Fruit fly (Drosophila melanogaster) whole organism, embryonic: ENCODE measurements around the gene Obp99d.

Source experiments
- Adf1 ChIP-seq: fragments of 200-800 bp; sonication (Bioruptor generic); IDR thresholded peaks from 2 replicates; pipeline ENCODE4 v1.3.6; 2022; ENCODE audit warnings: missing biosample characterization, missing genetic modification characterization
- CG10267 ChIP-seq: fragments of 200-800 bp; sonication (Bioruptor generic); optimal IDR thresholded peaks from 2 replicates; lab custom pipeline; 2018; ENCODE audit warnings: missing biosample characterization, mild to moderate bottlenecking, missing genetic modification characterization, moderate library complexity
- CG10321 ChIP-seq: fragments of 200-800 bp; sonication (Bioruptor generic); IDR thresholded peaks from 2 replicates; pipeline ENCODE4 v1.3.6; 2022; ENCODE audit warnings: missing biosample characterization, missing genetic modification characterization
- CG11093 ChIP-seq: fragments of 200-800 bp; sonication (Bioruptor generic); IDR thresholded peaks from 3 replicates; pipeline ENCODE4 v1.3.6; 2022; ENCODE audit warnings: missing biosample characterization, missing genetic modification characterization
- CG11504 ChIP-seq: fragments of 200-800 bp; sonication (Bioruptor generic); optimal IDR thresholded peaks from 3 replicates; lab custom pipeline; 2019; ENCODE audit warnings: missing biosample characterization, mild to moderate bottlenecking, missing genetic modification characterization, moderate library complexity
- CG11696 ChIP-seq: fragments of 200-800 bp; sonication (Bioruptor generic); IDR thresholded peaks from 2 replicates; pipeline ENCODE4 v1.3.6; 2022; ENCODE audit warnings: missing biosample characterization, missing genetic modification characterization
- CG13624 ChIP-seq: fragments of 200-800 bp; sonication (Bioruptor generic); optimal IDR thresholded peaks from 2 replicates; lab custom pipeline; 2016; ENCODE audit warnings: missing biosample characterization, missing genetic modification characterization
- CG1602 ChIP-seq: fragments of 200-800 bp; sonication (Bioruptor generic); optimal IDR thresholded peaks from 3 replicates; lab custom pipeline; 2016; ENCODE audit warnings: missing biosample characterization, missing genetic modification characterization
- CG1603 ChIP-seq: fragments of 200-800 bp; sonication (Bioruptor generic); optimal IDR thresholded peaks from 2 replicates; lab custom pipeline; 2019; ENCODE audit warnings: missing biosample characterization, mild to moderate bottlenecking, missing genetic modification characterization, moderate library complexity
- CG16815 ChIP-seq: fragments of 200-800 bp; sonication (Bioruptor generic); optimal IDR thresholded peaks from 3 replicates; lab custom pipeline; 2017; ENCODE audit warnings: missing biosample characterization, mild to moderate bottlenecking, missing genetic modification characterization
- CG17328 ChIP-seq: fragments of 200-800 bp; sonication (Bioruptor generic); IDR thresholded peaks from 2 replicates; pipeline ENCODE4 v1.3.6; 2022; ENCODE audit warnings: missing biosample characterization, missing genetic modification characterization
- CG17802 ChIP-seq: fragments of 200-800 bp; sonication (Bioruptor generic); optimal IDR thresholded peaks from 2 replicates; lab custom pipeline; 2018; ENCODE audit warnings: missing biosample characterization, mild to moderate bottlenecking, missing genetic modification characterization, moderate library complexity
- CG1792 ChIP-seq: fragments of 200-800 bp; sonication (Bioruptor generic); optimal IDR thresholded peaks from 2 replicates; lab custom pipeline; 2016; ENCODE audit warnings: missing biosample characterization, missing genetic modification characterization
- CG30403 ChIP-seq: fragments of 200-800 bp; sonication (Bioruptor generic); optimal IDR thresholded peaks from 3 replicates; lab custom pipeline; 2016; ENCODE audit warnings: missing biosample characterization, missing genetic modification characterization
- CG32532 ChIP-seq: fragments of 200-800 bp; sonication (Bioruptor generic); IDR thresholded peaks from 2 replicates; pipeline ENCODE4 v1.3.6; 2022; ENCODE audit warnings: missing biosample characterization, missing genetic modification characterization
- CG3726 ChIP-seq: fragments of 200-800 bp; sonication (Bioruptor generic); IDR thresholded peaks from 3 replicates; pipeline ENCODE4, ENCODE4 v1.3.6; 2022; ENCODE audit warnings: missing biosample characterization, missing genetic modification characterization
- CG3838 ChIP-seq: fragments of 200-800 bp; sonication (Bioruptor generic); optimal IDR thresholded peaks from 3 replicates; lab custom pipeline; 2016; ENCODE audit warnings: missing biosample characterization, missing genetic modification characterization
- CG43689 ChIP-seq: fragments of 200-800 bp; sonication (Bioruptor generic); IDR thresholded peaks from 2 replicates; pipeline ENCODE4 v1.3.6; 2022; ENCODE audit warnings: missing biosample characterization, missing genetic modification characterization
- CG8281 ChIP-seq: fragments of 200-800 bp; sonication (Bioruptor generic); optimal IDR thresholded peaks from 2 replicates; lab custom pipeline; 2018; ENCODE audit warnings: missing biosample characterization, mild to moderate bottlenecking, missing genetic modification characterization, moderate library complexity
- CG9876 ChIP-seq: fragments of 200-800 bp; sonication (Bioruptor generic); optimal IDR thresholded peaks from 2 replicates; lab custom pipeline; 2016; ENCODE audit warnings: missing biosample characterization, missing genetic modification characterization
- Eip74EF ChIP-seq, 2 experiments: fragments of 200-800 bp in 1 of 2; fragments of >200 bp in 1 of 2; sonication (Bioruptor generic) in 1 of 2; optimal IDR thresholded peaks; 2 replicates each; lab custom pipeline; 2017 to 2019; ENCODE audit warnings: missing biosample characterization in 2 of 2, missing genetic modification characterization in 2 of 2, mild to moderate bottlenecking in 1 of 2, moderate library complexity in 1 of 2
- Hr78 ChIP-seq, 2 experiments: fragments of 200-800 bp in 1 of 2; fragments of >200 bp in 1 of 2; sonication (Bioruptor generic) in 1 of 2; optimal IDR thresholded peaks; 2 replicates each; lab custom pipeline; 2017 to 2019; ENCODE audit warnings: missing biosample characterization in 2 of 2, missing genetic modification characterization in 2 of 2, mild to moderate bottlenecking in 1 of 2, moderate library complexity in 1 of 2
- Hsf ChIP-seq: fragments of 200-800 bp; sonication (Bioruptor generic); optimal IDR thresholded peaks from 3 replicates; lab custom pipeline; 2016; ENCODE audit warnings: missing biosample characterization, missing genetic modification characterization
- MBD-R2 ChIP-seq: fragments of 200-800 bp; sonication (Bioruptor generic); IDR thresholded peaks from 2 replicates; pipeline ENCODE4 v1.3.6; 2022; ENCODE audit warnings: missing biosample characterization, missing genetic modification characterization
- Neu2 ChIP-seq: fragments of 200-800 bp; sonication (Bioruptor generic); optimal IDR thresholded peaks from 3 replicates; lab custom pipeline; 2016; ENCODE audit warnings: missing biosample characterization, missing genetic modification characterization, borderline replicate concordance
- Optix ChIP-seq: fragments of 200-800 bp; sonication (Bioruptor generic); IDR thresholded peaks from 3 replicates; pipeline ENCODE4 v1.3.6; 2022; ENCODE audit warnings: missing biosample characterization, missing genetic modification characterization
- amos ChIP-seq: fragments of 200-800 bp; sonication (Bioruptor generic); IDR thresholded peaks from 2 replicates; pipeline ENCODE4 v1.3.6; 2022; ENCODE audit warnings: missing biosample characterization, missing genetic modification characterization; ENCODE audit not compliant: partially characterized antibody
- az2 ChIP-seq: fragments of 200-800 bp; sonication (Bioruptor generic); optimal IDR thresholded peaks from 3 replicates; lab custom pipeline; 2016; ENCODE audit warnings: missing biosample characterization, missing genetic modification characterization
- danr ChIP-seq: fragments of 200-800 bp; sonication (Bioruptor generic); IDR thresholded peaks from 2 replicates; pipeline ENCODE4 v1.3.6; 2022; ENCODE audit warnings: missing biosample characterization, missing genetic modification characterization
- eyg ChIP-seq: fragments of 200-800 bp; sonication (Bioruptor generic); optimal IDR thresholded peaks from 3 replicates; lab custom pipeline; 2016; ENCODE audit warnings: missing biosample characterization, missing genetic modification characterization
- fd96Cb ChIP-seq: fragments of 200-800 bp; sonication (Bioruptor generic); optimal IDR thresholded peaks from 2 replicates; lab custom pipeline; 2018; ENCODE audit warnings: missing biosample characterization, mild to moderate bottlenecking, missing genetic modification characterization, moderate library complexity
- gem ChIP-seq: fragments of 200-800 bp; sonication (Bioruptor generic); optimal IDR thresholded peaks from 2 replicates; lab custom pipeline; 2019; ENCODE audit warnings: missing biosample characterization, mild to moderate bottlenecking, missing genetic modification characterization, moderate library complexity
- hbn ChIP-seq: fragments of 200-800 bp; sonication (Bioruptor generic); IDR thresholded peaks from 2 replicates; pipeline ENCODE4 v1.3.6; 2022; ENCODE audit warnings: missing biosample characterization, missing genetic modification characterization; ENCODE audit not compliant: partially characterized antibody
- hkb ChIP-seq, 2 experiments: fragments of 200-800 bp in 1 of 2; fragments of >200 bp in 1 of 2; sonication (Bioruptor generic) in 1 of 2; IDR thresholded peaks in 1 of 2; optimal IDR thresholded peaks in 1 of 2; 2 replicates each; pipeline versions ENCODE4 v1.3.6 to Lab custom; 2017 to 2022; ENCODE audit warnings: missing biosample characterization in 1 of 2, missing genetic modification characterization in 1 of 2
- hth ChIP-seq: fragments of >200 bp; optimal IDR thresholded peaks from 2 replicates; lab custom pipeline; 2017; ENCODE audit warnings: inconsistent platforms
- jing ChIP-seq: fragments of 200-800 bp; sonication (Bioruptor generic); optimal IDR thresholded peaks from 2 replicates; lab custom pipeline; 2018; ENCODE audit warnings: missing biosample characterization, mild to moderate bottlenecking, missing genetic modification characterization
- jumu ChIP-seq: fragments of 200-800 bp; sonication (Bioruptor generic); optimal IDR thresholded peaks from 3 replicates; lab custom pipeline; 2016; ENCODE audit warnings: missing biosample characterization, missing genetic modification characterization
- lilli ChIP-seq: fragments of 200-800 bp; sonication (Bioruptor generic); optimal IDR thresholded peaks from 3 replicates; lab custom pipeline; 2016; ENCODE audit warnings: missing biosample characterization, missing genetic modification characterization
- maf-S ChIP-seq: fragments of 200-800 bp; sonication (Bioruptor generic); optimal IDR thresholded peaks from 2 replicates; lab custom pipeline; 2016; ENCODE audit warnings: missing biosample characterization, missing genetic modification characterization
- pan ChIP-seq, 4 experiments: fragments of >200 bp in 3 of 4; fragments of 200-800 bp in 1 of 4; sonication (Bioruptor generic) in 1 of 4; optimal IDR thresholded peaks in 3 of 4; IDR thresholded peaks in 1 of 4; 2 replicates each; pipeline versions ENCODE4 v1.3.6 to Lab custom; 2017 to 2022; ENCODE audit warnings: missing biosample characterization in 2 of 4, missing genetic modification characterization in 2 of 4, mixed read lengths in 1 of 4
- phol ChIP-seq: fragments of 200-800 bp; sonication (Bioruptor generic); optimal IDR thresholded peaks from 3 replicates; lab custom pipeline; 2018; ENCODE audit warnings: missing biosample characterization, mild to moderate bottlenecking, missing genetic modification characterization, moderate library complexity
- slbo ChIP-seq: fragments of 200-800 bp; sonication (Bioruptor generic); IDR thresholded peaks from 2 replicates; pipeline ENCODE4 v1.3.6; 2022; ENCODE audit warnings: missing biosample characterization, missing genetic modification characterization
- slp2 ChIP-seq: fragments of 200-800 bp; sonication (Bioruptor generic); optimal IDR thresholded peaks from 2 replicates; lab custom pipeline; 2016; ENCODE audit warnings: missing biosample characterization, missing genetic modification characterization
- so ChIP-seq: fragments of 200-800 bp; sonication (Bioruptor generic); IDR thresholded peaks from 3 replicates; pipeline ENCODE4 v1.3.6; 2022; ENCODE audit warnings: missing biosample characterization, missing genetic modification characterization
- stc ChIP-seq: fragments of 200-800 bp; sonication (Bioruptor generic); IDR thresholded peaks from 2 replicates; pipeline ENCODE4 v1.3.6; 2022; ENCODE audit warnings: missing biosample characterization, missing genetic modification characterization
- zf30C ChIP-seq: fragments of 200-800 bp; sonication (Bioruptor generic); optimal IDR thresholded peaks from 3 replicates; lab custom pipeline; 2018; ENCODE audit warnings: missing biosample characterization, mild to moderate bottlenecking, missing genetic modification characterization
- zfh1 ChIP-seq: fragments of 200-800 bp; sonication (Bioruptor generic); IDR thresholded peaks from 3 replicates; pipeline ENCODE4 v1.3.6; 2022; ENCODE audit warnings: missing biosample characterization, missing genetic modification characterization

Gene Obp99d

dm6 chr3R:29761569-29761968 is 47.3 kb downstream of the Obp99d start (continued):
- no peak for TF ChIP-seq CG3726
- no peak for TF ChIP-seq stc (GFP tag; lab: Robert Waterston, UW)

dm6 chr3R:29762297-29762696 is 48.0 kb downstream of the Obp99d start:
- TF ChIP-seq pan (optimal IDR thresholded peaks at IDR 0.05; lab: Kevin White, UChicago) (no peak), pan (GFP tag; optimal IDR thresholded peaks at IDR 0.05 in 1 of 2, IDR thresholded peaks at IDR 0.05 in 1 of 2) (no peak), hth (lab: Kevin White, UChicago) (no peak), CG9876 (GFP tag; lab: Kevin White, UChicago) (no peak), CG30403 (GFP tag; lab: Kevin White, UChicago) (peak; percentile 7), slbo (peak; percentile 12; the same call in 1 of the 2 replicates), CG8281 (no peak), eyg (no peak), CG16815 (GFP tag; lab: Kevin White, UChicago) (no peak), CG17802 (no peak), Adf1 (GFP tag; lab: Robert Waterston, UW) (no peak), CG1792 (GFP tag; lab: Kevin White, UChicago) (no peak), CG3838 (GFP tag; lab: Kevin White, UChicago) (no peak), gem (tag; lab: Kevin White, UChicago) (peak; percentile 7), CG1603 (tag; lab: Kevin White, UChicago) (no peak), CG13624 (GFP tag; lab: Kevin White, UChicago) (no peak), CG11504 (tag; lab: Kevin White, UChicago) (peak; percentile 7), CG43689 (GFP tag; lab: Robert Waterston, UW) (no peak), hkb (optimal IDR thresholded peaks at IDR 0.05; lab: Kevin White, UChicago) (no peak), hkb (GFP tag; IDR thresholded peaks at IDR 0.05; lab: Robert Waterston, UW) (0 out of 2 replicates have a peak, but pooled peaks have one; percentile 19)
- TF ChIP-seq, all 482 proteins: peak for 5

dm6 chr3R:29763154-29763553 is 48.8 kb downstream of the Obp99d start:
- TF ChIP-seq Adf1 (GFP tag; lab: Robert Waterston, UW) (no peak), pan (optimal IDR thresholded peaks at IDR 0.05; lab: Kevin White, UChicago) (no peak), pan (GFP tag; optimal IDR thresholded peaks at IDR 0.05 in 1 of 2, IDR thresholded peaks at IDR 0.05 in 1 of 2) (no peak), CG1602 (GFP tag; lab: Kevin White, UChicago) (no peak), slp2 (peak; percentile 4), MBD-R2 (no peak), phol (tag; lab: Kevin White, UChicago) (peak; percentile 45), CG32532 (GFP tag; lab: Robert Waterston, UW) (peak; percentile 50; the same call in 1 of the 2 replicates), Hsf (GFP tag; lab: Kevin White, UChicago) (peak; percentile 32), CG1792 (GFP tag; lab: Kevin White, UChicago) (peak; percentile 38), stc (GFP tag; lab: Robert Waterston, UW) (peak; percentile 26; the same call in 1 of the 2 replicates), lilli (peak; percentile 30), hbn (no peak), Optix (GFP tag; lab: Robert Waterston, UW) (no peak), az2 (GFP tag; lab: Kevin White, UChicago) (peak; percentile 2), amos (GFP tag; lab: Robert Waterston, UW) (no peak), jumu (GFP tag; lab: Kevin White, UChicago) (no peak), danr (no peak), Hr78 (GFP tag; optimal IDR thresholded peaks at IDR 0.05; lab: Kevin White, UChicago) (no peak), Eip74EF (GFP tag; optimal IDR thresholded peaks at IDR 0.05; lab: Kevin White, UChicago) (no peak), CG11093 (GFP tag; lab: Robert Waterston, UW) (no peak), fd96Cb (tag; lab: Kevin White, UChicago) (peak; percentile 33), so (GFP tag; lab: Robert Waterston, UW) (peak; percentile 37; the same call in 1 of the 3 replicates), Neu2 (no peak), maf-S (GFP tag; lab: Kevin White, UChicago) (no peak), CG17328 (0 out of 2 replicates have a peak, but pooled peaks have one; percentile 28), zf30C (GFP tag; lab: Kevin White, UChicago) (no peak), jing (no peak), zfh1 (GFP tag; lab: Robert Waterston, UW) (no peak), CG10321 (GFP tag; lab: Robert Waterston, UW) (no peak), CG10267 (peak; percentile 12), CG11696 (GFP tag; lab: Robert Waterston, UW) (no peak)
